Worm (Caenorhabditis elegans) whole organism, early embryonic: ENCODE measurements around the gene gcy-8.

Experiments
- B0310.2 ChIP-seq: sonication (generic microtip); optimal IDR thresholded peaks from 2 replicates; lab custom pipeline; 2016; ENCODE audit warnings: mild to moderate bottlenecking, missing genetic modification characterization, missing compliant biosample characterization
- F13C5.2 ChIP-seq: sonication (generic microtip); optimal IDR thresholded peaks from 2 replicates; lab custom pipeline; 2017; ENCODE audit warnings: mild to moderate bottlenecking, missing genetic modification characterization, inconsistent platforms, missing compliant biosample characterization
- aly-1 ChIP-seq: sonication (generic microtip); optimal IDR thresholded peaks from 2 replicates; lab custom pipeline; 2016; ENCODE audit warnings: missing genetic modification characterization, missing compliant biosample characterization
- ama-1 ChIP-seq: fragments of 150-350 bp; optimal IDR thresholded peaks from 2 replicates; lab custom pipeline; 2014
- ceh-13 ChIP-seq: fragments of 200-800 bp; sonication (Bioruptor generic); optimal IDR thresholded peaks from 2 replicates; lab custom pipeline; 2018; ENCODE audit warnings: mild to moderate bottlenecking, missing genetic modification characterization, missing compliant biosample characterization
- ceh-36 ChIP-seq: sonication (generic microtip); optimal IDR thresholded peaks from 2 replicates; lab custom pipeline; 2016; ENCODE audit warnings: missing genetic modification characterization, inconsistent platforms, missing compliant biosample characterization
- ets-7 ChIP-seq: sonication (generic microtip); optimal IDR thresholded peaks from 2 replicates; lab custom pipeline; 2016; ENCODE audit warnings: missing genotype, missing genetic modification characterization, missing compliant biosample characterization
- flt-1 ChIP-seq: fragments of 200-800 bp; sonication (Bioruptor generic); IDR thresholded peaks from 2 replicates; pipeline ENCODE4 v1.3.6; 2022; ENCODE audit warnings: missing genetic modification characterization, missing compliant biosample characterization
- hmbx-1 ChIP-seq: sonication (generic microtip); optimal IDR thresholded peaks from 2 replicates; lab custom pipeline; 2016; ENCODE audit warnings: mild to moderate bottlenecking, missing genetic modification characterization, missing compliant biosample characterization
- hmg-4 ChIP-seq: fragments of 200-800 bp; sonication (Bioruptor generic); optimal IDR thresholded peaks from 2 replicates; lab custom pipeline; 2018; ENCODE audit warnings: mild to moderate bottlenecking, missing genetic modification characterization, missing compliant biosample characterization
- hnd-1 ChIP-seq: sonication (generic microtip); optimal IDR thresholded peaks from 2 replicates; lab custom pipeline; 2016; ENCODE audit warnings: missing genetic modification characterization, missing compliant biosample characterization
- pes-1 ChIP-seq: fragments of 200-800 bp; sonication (Bioruptor generic); IDR thresholded peaks from 2 replicates; pipeline ENCODE4 v1.3.6; 2022; ENCODE audit warnings: missing genetic modification reagents, missing genetic modification characterization, missing compliant biosample characterization
- scrt-1 ChIP-seq: fragments of 200-800 bp; sonication (Bioruptor generic); IDR thresholded peaks from 2 replicates; pipeline ENCODE4 v1.3.6; 2022; ENCODE audit warnings: missing genetic modification characterization, missing compliant biosample characterization
- sea-1 ChIP-seq: fragments of 200-800 bp; sonication (Bioruptor generic); conservative IDR thresholded peaks from 2 replicates; pipeline ENCODE4 v1.3.6; 2022; ENCODE audit warnings: missing genetic modification characterization, missing compliant biosample characterization
- tbx-11 ChIP-seq: fragments of 200-800 bp; sonication (Bioruptor generic); IDR thresholded peaks from 2 replicates; pipeline ENCODE4 v1.3.6; 2022; ENCODE audit warnings: missing genetic modification characterization, missing compliant biosample characterization
- tbx-37 ChIP-seq: fragments of 200-800 bp; sonication (Bioruptor generic); conservative IDR thresholded peaks from 2 replicates; pipeline ENCODE4 v1.3.6; 2022; ENCODE audit warnings: missing genetic modification reagents, missing genetic modification characterization, missing compliant biosample characterization
- tra-4 ChIP-seq: sonication (generic microtip); optimal IDR thresholded peaks from 2 replicates; lab custom pipeline; 2017; ENCODE audit warnings: missing genetic modification characterization, missing compliant biosample characterization

The gcy-8 gene

DNA sequence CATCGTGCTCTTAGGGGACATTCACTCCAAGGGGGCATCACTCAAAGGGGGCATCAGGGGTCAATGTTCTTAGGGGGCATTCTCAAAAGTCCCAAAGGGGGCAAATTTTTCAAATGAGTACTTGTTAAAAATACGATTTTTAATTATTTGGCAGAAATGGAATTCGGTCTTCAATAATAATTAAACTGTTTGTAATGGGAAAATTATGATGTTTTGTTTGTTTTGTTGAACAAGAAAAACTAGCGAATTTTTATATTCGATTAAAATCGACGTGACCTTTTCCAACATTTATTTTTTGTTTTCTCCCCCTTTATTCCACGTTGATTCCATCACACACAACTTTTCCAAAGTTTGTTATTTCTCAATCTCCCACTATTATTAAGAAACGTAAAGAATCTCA, 39.1 kb downstream of the gcy-8 start, which contains the start of gene F57H12.5:
Gene F57H12.5, plus strand, starts transcription at position 301 of the 400 bp plus-strand sequence.
- TF ChIP-seq flt-1 (no peak), hnd-1 (no peak)

DNA sequence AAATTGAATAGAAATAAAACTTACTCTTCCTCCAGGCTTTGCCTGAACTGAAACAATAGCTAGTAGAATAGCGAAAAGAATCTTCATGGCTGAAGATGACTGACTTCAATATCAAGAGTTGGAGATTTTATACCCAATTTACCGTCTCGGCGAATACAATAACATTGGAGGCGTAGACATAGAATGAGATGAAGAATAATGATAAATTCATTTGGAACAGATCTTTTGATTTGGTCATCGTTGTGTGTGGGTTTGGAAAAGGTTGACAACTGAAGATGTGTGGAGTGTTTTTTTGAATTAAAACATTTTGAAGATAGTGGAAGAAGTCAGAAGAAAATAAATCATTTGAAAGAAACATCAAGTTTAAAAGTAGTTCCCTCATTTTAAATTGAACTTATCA, 48.3 kb downstream of the gcy-8 start, which contains the start of gene F57H12.6:
Gene F57H12.6, minus strand, starts transcription at position 101 of the 400 bp plus-strand sequence.
- TF ChIP-seq tra-4 (tag; lab: Kevin White, UChicago): no peak

DNA sequence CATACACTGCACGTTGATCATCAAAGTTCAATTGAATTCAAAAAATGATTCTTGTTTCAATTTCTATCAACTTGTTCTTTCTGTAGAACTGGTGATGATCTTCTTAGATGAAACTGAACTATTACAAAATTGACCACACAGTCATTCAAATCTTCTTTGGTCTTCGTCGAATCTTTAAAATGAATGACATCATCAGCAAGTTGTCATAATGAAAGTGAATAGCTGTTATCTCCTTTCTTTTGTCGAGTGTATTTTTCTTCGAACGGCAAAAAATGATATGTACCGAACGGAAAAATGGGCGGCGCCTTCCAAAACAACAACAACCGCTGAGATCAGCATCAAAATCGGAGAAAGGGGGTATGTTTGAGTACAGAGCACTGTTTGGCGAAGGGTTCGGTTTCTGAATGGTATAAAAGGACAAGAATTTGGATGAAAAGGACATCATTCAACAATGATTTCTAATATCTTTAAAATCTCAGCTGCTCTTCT, 49.5 kb downstream of the gcy-8 start, which contains the start of gene ora-1:
Gene ora-1, plus strand, starts transcription at position 439 of the 489 bp plus-strand sequence.
- TF ChIP-seq hnd-1: no peak
- TF ChIP-seq tbx-37 (GFP tag; lab: Robert Waterston, UW): no peak
- TF ChIP-seq hmbx-1 (tag; lab: Kevin White, UChicago): no peak
- no peak for TF ChIP-seq scrt-1 (GFP tag; lab: Robert Waterston, UW)
- TF ChIP-seq flt-1: no peak
- no peak for TF ChIP-seq F13C5.2 (tag; lab: Kevin White, UChicago)
- no peak for TF ChIP-seq sea-1 (GFP tag; lab: Robert Waterston, UW)
- no peak for TF ChIP-seq pes-1 (GFP tag; lab: Robert Waterston, UW)
- no peak for TF ChIP-seq ama-1 (lab: Kevin White, UChicago)
- no peak for TF ChIP-seq B0310.2 (tag; lab: Kevin White, UChicago)
- TF ChIP-seq ceh-36 (tag; lab: Kevin White, UChicago): no peak
- no peak for TF ChIP-seq ceh-13 (GFP tag; lab: Kevin White, UChicago)
- TF ChIP-seq hmg-4: no peak
- no peak for TF ChIP-seq ets-7

DNA sequence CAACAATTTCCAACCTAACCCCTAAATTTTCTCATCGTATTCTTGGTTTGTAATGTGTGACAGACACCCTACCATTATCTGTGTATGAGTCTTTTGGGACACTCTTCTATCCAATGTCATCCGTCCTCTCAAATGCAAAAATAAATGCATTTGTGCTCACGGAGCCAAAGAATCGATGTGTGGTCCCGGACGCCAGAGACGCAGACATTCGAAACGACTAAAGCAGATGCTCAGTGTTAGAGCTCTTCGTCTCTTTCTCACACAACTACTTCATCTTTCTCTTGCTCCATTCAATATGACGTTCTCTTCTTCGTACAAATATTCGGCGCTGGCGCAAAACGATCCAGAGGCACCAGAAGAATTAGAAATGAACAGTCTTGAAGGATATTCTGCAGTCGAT, 51.6 kb downstream of the gcy-8 start, which contains the start of gene unc-24:
Gene unc-24, plus strand, starts transcription at position 283 of the 400 bp plus-strand sequence.
- TF ChIP-seq hmbx-1 (tag; lab: Kevin White, UChicago) (no peak), tbx-11 (GFP tag; lab: Robert Waterston, UW) (no peak), ets-7 (no peak), ceh-13 (GFP tag; lab: Kevin White, UChicago) (no peak), pes-1 (GFP tag; lab: Robert Waterston, UW) (no peak), tbx-37 (GFP tag; lab: Robert Waterston, UW) (no peak), tra-4 (tag; lab: Kevin White, UChicago) (no peak), flt-1 (no peak), sea-1 (GFP tag; lab: Robert Waterston, UW) (no peak), F13C5.2 (tag; lab: Kevin White, UChicago) (no peak), hmg-4 (no peak)

DNA sequence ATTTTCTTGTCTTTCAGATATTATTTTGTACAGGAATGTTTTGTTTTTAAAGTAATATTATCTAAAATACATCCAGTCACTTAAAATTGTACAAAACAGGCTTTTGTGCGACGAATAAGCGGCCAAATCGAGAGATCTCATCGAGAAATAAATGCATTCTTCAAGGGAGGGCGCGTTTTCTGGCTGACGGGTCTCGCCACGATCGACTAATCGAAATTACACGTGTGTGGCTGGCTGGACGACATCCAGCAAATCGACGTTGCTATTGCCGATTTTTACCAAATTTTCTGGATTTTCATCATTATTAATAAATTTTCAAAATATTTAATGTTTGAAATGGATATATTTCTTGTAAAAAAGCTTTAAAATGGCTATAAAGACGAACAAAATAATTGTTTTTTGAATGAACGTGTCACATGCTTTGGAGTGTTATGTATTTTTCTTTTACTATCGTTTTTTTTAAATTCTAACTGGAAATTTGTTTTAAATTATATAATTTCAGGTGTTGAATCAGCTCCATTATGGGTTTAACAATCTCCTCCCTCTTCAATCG, 54.1 kb downstream of the gcy-8 start, which contains the start of gene arf-5:
Gene arf-5, plus strand, starts transcription at position 503 of the 553 bp plus-strand sequence.
- TF ChIP-seq scrt-1 (GFP tag; lab: Robert Waterston, UW) (no peak), sea-1 (GFP tag; lab: Robert Waterston, UW) (no peak), tbx-37 (GFP tag; lab: Robert Waterston, UW) (no peak), ceh-36 (tag; lab: Kevin White, UChicago) (no peak), F13C5.2 (tag; lab: Kevin White, UChicago) (no peak), hnd-1 (no peak), ets-7 (no peak), ceh-13 (GFP tag; lab: Kevin White, UChicago) (no peak), flt-1 (no peak), aly-1 (no peak), tra-4 (tag; lab: Kevin White, UChicago) (no peak), pes-1 (GFP tag; lab: Robert Waterston, UW) (no peak), tbx-11 (GFP tag; lab: Robert Waterston, UW) (no peak)

DNA sequence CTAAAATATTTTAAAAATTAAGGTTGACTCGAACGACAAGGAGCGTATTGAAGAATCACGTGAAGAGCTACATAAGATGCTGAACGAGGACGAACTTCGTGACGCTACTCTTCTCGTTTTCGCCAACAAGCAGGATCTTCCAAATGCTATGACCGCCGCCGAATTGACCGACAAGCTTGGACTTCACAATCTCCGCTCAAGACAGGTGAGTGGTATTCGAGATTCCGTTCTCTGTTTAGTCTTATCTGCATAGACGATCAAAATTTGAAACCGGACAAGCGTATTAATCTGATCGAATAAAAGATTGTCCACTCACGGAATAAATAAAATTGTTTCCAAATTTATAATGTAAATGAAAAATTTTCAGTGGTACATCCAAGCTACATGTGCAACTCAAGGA, 55.1 kb downstream of the gcy-8 start:
- TF ChIP-seq hmbx-1 (tag; lab: Kevin White, UChicago) (no peak), hmg-4 (no peak), ets-7 (no peak), ceh-13 (GFP tag; lab: Kevin White, UChicago) (no peak)
